Worm (Caenorhabditis elegans): ENCODE results near the gene Y70C5A.4.

Gene Y70C5A.4

DNA sequence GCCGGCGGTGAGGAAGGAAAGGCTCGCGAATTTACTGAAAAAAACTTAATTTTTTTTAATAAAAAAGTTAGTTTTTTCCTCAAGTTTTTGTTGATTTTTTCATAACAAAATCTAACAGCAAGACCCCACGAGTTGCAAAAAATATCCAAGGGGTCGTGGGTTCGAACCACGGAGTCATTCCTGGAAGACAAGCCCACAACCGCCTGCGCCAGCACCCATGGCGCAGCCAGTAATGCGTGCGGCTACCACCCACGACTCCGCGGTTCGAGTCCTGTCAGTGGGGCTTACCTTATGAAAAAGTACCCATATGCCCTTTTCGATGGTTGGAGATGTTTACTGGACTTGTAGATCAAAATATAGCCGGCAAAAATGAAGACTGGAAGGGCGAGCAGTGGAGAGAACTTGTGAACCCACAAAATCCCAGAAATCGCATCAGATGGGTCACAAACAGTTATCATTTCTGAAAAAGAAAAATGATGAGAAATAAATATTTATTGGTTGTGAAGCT is 5.2 kb downstream of the Y70C5A.4 start, which contains the start of gene Y70C5A.2:
Y70C5A.2 (minus strand) TSS at position 458 of the 508 bp plus-strand sequence.
- TF ChIP-seq unc-39 (tag; optimal IDR thresholded peaks at IDR 0.05) (no peak), ztf-11 (tag; optimal IDR thresholded peaks at IDR 0.05) (no peak), lin-39 (tag; optimal IDR thresholded peaks at IDR 0.05) (no peak), nhr-76 (tag; optimal IDR thresholded peaks at IDR 0.05) (no peak)

DNA sequence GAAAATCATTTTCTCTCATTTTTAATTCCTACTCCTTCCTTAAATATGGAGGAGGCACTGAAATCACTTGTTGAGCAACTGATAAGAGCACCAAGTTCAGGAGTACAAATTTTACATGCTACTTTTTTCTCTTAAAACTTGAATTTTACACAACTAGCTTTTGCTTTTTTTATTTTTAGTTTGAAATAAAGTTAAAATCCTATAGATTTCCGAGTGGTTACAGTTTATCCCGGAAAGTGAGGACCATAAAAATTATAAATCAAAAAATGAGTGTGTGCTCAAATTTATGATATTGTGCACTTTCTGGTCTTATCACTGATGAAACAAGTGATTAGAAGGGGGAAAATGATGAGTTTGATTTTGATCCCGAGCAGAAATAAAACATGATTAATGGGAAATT is 10.4 kb downstream of the Y70C5A.4 start, which contains the start of gene oac-53:
oac-53 (minus strand) TSS at position 9 of the 400 bp plus-strand sequence.
- TF ChIP-seq nhr-25 (tag; optimal IDR thresholded peaks at IDR 0.05) (no peak), elt-2 (tag; optimal IDR thresholded peaks at IDR 0.05) (peak; percentile 73), pqm-1 (tag; optimal IDR thresholded peaks at IDR 0.05) (peak; percentile 19)

DNA sequence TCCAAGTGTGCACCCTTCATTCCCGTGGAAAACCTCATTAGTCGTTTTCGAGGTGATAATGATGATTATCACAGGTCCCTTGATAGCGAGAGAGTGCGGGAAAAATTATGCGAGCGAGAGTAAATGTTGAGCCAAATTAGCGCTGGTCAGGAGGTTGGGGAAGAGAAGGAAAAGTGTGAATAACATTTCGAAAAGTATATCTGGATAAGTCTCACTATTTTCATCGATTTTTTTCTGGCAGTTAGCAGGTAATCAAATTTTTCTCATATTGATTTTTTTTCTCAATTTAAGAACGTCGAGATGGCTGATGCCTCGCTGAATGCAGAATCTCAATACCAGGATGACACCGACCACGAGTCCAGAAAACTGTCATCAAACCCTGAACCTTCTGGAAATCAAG is 11.4 kb downstream of the Y70C5A.4 start, which contains the start of gene W06G6.2:
W06G6.2 (plus strand) TSS at position 301 of the 400 bp plus-strand sequence.
- no peak for TF ChIP-seq egl-5 (tag; optimal IDR thresholded peaks at IDR 0.05)
- TF ChIP-seq pqm-1 (tag; optimal IDR thresholded peaks at IDR 0.05), result no peak
- TF ChIP-seq ceh-28 (tag; optimal IDR thresholded peaks at IDR 0.05), result no peak
- no peak for TF ChIP-seq nhr-25 (tag; optimal IDR thresholded peaks at IDR 0.05)
- TF ChIP-seq eor-1 (tag; optimal IDR thresholded peaks at IDR 0.05), result no peak
- TF ChIP-seq egl-27 (tag; optimal IDR thresholded peaks at IDR 0.05), result no peak
- TF ChIP-seq ceh-82 (tag; optimal IDR thresholded peaks at IDR 0.05), result no peak
- TF ChIP-seq nhr-12 (tag; optimal IDR thresholded peaks at IDR 0.05), result no peak
- TF ChIP-seq mdl-1 (tag; optimal IDR thresholded peaks at IDR 0.05), result no peak
- no peak for TF ChIP-seq nfya-1 (tag; optimal IDR thresholded peaks at IDR 0.05; ENCODE audit: insufficient read depth)

- TF ChIP-seq lsy-12 (tag; optimal IDR thresholded peaks at IDR 0.05) (no peak), snpc-4 (tag; optimal IDR thresholded peaks at IDR 0.05) (no peak), elt-2 (tag; optimal IDR thresholded peaks at IDR 0.05) (no peak), nhr-43 (tag; optimal IDR thresholded peaks at IDR 0.05; ENCODE audit: poor library complexity, severe bottlenecking) (no peak), nhr-237 (tag; optimal IDR thresholded peaks at IDR 0.05) (no peak), fos-1 (tag; optimal IDR thresholded peaks at IDR 0.05) (no peak), hmg-11 (tag; optimal IDR thresholded peaks at IDR 0.05) (no peak), skn-1 (tag; optimal IDR thresholded peaks at IDR 0.05) (no peak), egl-27 (tag; optimal IDR thresholded peaks at IDR 0.05) (no peak), tbx-2 (tag; optimal IDR thresholded peaks at IDR 0.05) (no peak)
These were observed 12.0 kb downstream of the Y70C5A.4 start, which contains the start of gene srd-21 for ce11 chrV:16629600-16629999. TSS of gene srd-21 (plus strand) at chrV:16629900.

DNA sequence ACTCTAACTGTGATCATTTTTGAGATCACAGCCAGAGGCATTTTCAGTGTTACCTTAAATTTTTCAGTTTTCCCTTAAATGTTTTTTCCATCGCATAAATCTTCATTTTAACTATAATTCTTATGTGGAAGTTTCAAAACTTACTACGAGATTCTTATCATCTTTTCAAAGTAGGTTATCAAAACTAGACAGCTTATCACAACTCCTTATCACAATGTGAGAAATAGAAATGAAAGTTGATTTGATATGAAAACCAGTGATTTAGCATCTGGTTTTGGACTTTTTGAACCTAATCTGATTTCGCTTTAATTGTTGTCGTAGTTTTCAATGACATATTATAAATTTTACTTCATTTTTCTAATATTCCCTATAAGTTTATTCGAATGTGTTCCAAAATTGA is 18.3 kb downstream of the Y70C5A.4 start, which contains the start of gene mltn-11:
mltn-11 (plus strand) TSS at position 276 of the 400 bp plus-strand sequence.
- TF ChIP-seq elt-2 (tag; optimal IDR thresholded peaks at IDR 0.05), result peak; percentile 28
- TF ChIP-seq ceh-9 (tag; optimal IDR thresholded peaks at IDR 0.05), result no peak

DNA sequence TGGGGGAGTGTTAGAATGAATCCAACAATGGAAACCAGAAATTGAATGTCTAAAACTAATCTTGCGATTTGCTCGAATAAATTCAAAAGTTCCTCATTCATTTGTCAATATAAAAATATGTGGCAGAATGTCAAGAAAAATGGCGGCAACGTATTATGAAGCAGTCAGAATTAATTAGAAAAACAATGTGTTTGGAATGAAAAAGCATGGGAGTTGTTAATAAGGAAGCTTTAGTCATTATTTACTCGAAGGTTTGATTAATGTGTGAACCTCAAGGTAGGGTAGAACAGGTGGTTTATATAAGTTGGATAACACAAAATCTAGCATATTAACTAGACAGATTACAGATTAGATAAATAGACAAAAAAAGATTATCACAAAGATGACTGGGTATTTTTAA is 20.6 kb downstream of the Y70C5A.4 start, which contains the start of gene srw-76:
srw-76 (minus strand) TSS at position 101 of the 400 bp plus-strand sequence.
- TF ChIP-seq R02D3.7 (tag; optimal IDR thresholded peaks at IDR 0.05) (no peak), nhr-237 (tag; optimal IDR thresholded peaks at IDR 0.05) (no peak), fkh-10 (GFP tag; optimal IDR thresholded peaks at IDR 0.05) (no peak), nhr-25 (tag; optimal IDR thresholded peaks at IDR 0.05) (no peak), ceh-28 (tag; optimal IDR thresholded peaks at IDR 0.05) (no peak), egl-5 (tag; optimal IDR thresholded peaks at IDR 0.05) (no peak), aly-2 (tag; optimal IDR thresholded peaks at IDR 0.05) (no peak), zag-1 (tag; optimal IDR thresholded peaks at IDR 0.05) (no peak), unc-39 (tag; optimal IDR thresholded peaks at IDR 0.05) (no peak), elt-3 (tag; optimal IDR thresholded peaks at IDR 0.05) (no peak), skn-1 (tag; optimal IDR thresholded peaks at IDR 0.05) (no peak)

- peak; percentile 32 for TF ChIP-seq elt-2 (tag; optimal IDR thresholded peaks at IDR 0.05)
- no peak for TF ChIP-seq fkh-2 (tag; optimal IDR thresholded peaks at IDR 0.05)
- no peak for TF ChIP-seq nhr-76 (tag; optimal IDR thresholded peaks at IDR 0.05)
- no peak for TF ChIP-seq nhr-77 (tag; optimal IDR thresholded peaks at IDR 0.05)
These were observed 22.8 kb downstream of the Y70C5A.4 start for ce11 chrV:16640366-16640765.

Measured in whole organism, L3 larva.